Fruit fly (Drosophila melanogaster) whole organism, pupa: ENCODE results near the gene Ten-a.
A peak's percentile ranks its signal among the peaks of the same experiment; 100 is the strongest.

ENCODE experiments used
- CG10348 ChIP-seq: fragments of 200-800 bp; sonication (Bioruptor generic); IDR thresholded peaks from 2 replicates; pipeline ENCODE4 v1.3.6; 2022; ENCODE audit warnings: missing biosample characterization, missing genetic modification characterization
- CG12605 ChIP-seq: fragments of 200-800 bp; sonication (Bioruptor generic); IDR thresholded peaks from 2 replicates; pipeline ENCODE4 v1.3.6; 2022; ENCODE audit warnings: missing biosample characterization, missing genetic modification characterization
- CG13204 ChIP-seq: fragments of 200-800 bp; sonication (Bioruptor generic); optimal IDR thresholded peaks from 2 replicates; lab custom pipeline; 2018; ENCODE audit warnings: missing biosample characterization, mild to moderate bottlenecking, missing genetic modification characterization, moderate library complexity
- CG14655 ChIP-seq: fragments of 200-800 bp; sonication (Bioruptor generic); optimal IDR thresholded peaks from 3 replicates; lab custom pipeline; 2017; ENCODE audit warnings: mild to moderate bottlenecking, missing biosample characterization, missing genetic modification reagents, missing genetic modification characterization
- CG15710 ChIP-seq: fragments of 200-800 bp; sonication (Bioruptor generic); optimal IDR thresholded peaks from 2 replicates; lab custom pipeline; 2018; ENCODE audit warnings: missing biosample characterization, mild to moderate bottlenecking, missing genetic modification characterization, moderate library complexity
- CG17806 ChIP-seq: fragments of 200-800 bp; sonication (Bioruptor generic); optimal IDR thresholded peaks from 2 replicates; lab custom pipeline; 2018; ENCODE audit warnings: missing biosample characterization, mild to moderate bottlenecking, missing genetic modification characterization, moderate library complexity
- CG32121 ChIP-seq: fragments of 200-800 bp; sonication (Bioruptor generic); IDR thresholded peaks from 2 replicates; pipeline ENCODE4 v1.3.6; 2022; ENCODE audit warnings: missing biosample characterization, missing genetic modification characterization
- CG34367 ChIP-seq: fragments of 200-800 bp; sonication (Bioruptor generic); optimal IDR thresholded peaks from 2 replicates; lab custom pipeline; 2018; ENCODE audit warnings: missing biosample characterization, mild to moderate bottlenecking, missing genetic modification characterization
- CG4496 ChIP-seq: fragments of 200-800 bp; sonication (Bioruptor generic); IDR thresholded peaks from 3 replicates; pipeline ENCODE4 v1.3.6; 2022; ENCODE audit warnings: missing biosample characterization, missing genetic modification characterization
- CG8159 ChIP-seq: fragments of 200-800 bp; sonication (Bioruptor generic); optimal IDR thresholded peaks from 3 replicates; lab custom pipeline; 2018; ENCODE audit warnings: missing biosample characterization, mild to moderate bottlenecking, missing genetic modification characterization, moderate library complexity
- CG8301 ChIP-seq: fragments of 200-800 bp; sonication (Bioruptor generic); optimal IDR thresholded peaks from 2 replicates; lab custom pipeline; 2018; ENCODE audit warnings: missing biosample characterization, mild to moderate bottlenecking, missing genetic modification characterization
- CG9948 ChIP-seq: fragments of 200-800 bp; sonication (Bioruptor generic); optimal IDR thresholded peaks from 2 replicates; lab custom pipeline; 2018; ENCODE audit warnings: missing biosample characterization, mild to moderate bottlenecking, missing genetic modification characterization, moderate library complexity
- D1 ChIP-seq: fragments of 200-800 bp; sonication (Bioruptor generic); optimal IDR thresholded peaks from 2 replicates; lab custom pipeline; 2018; ENCODE audit warnings: missing biosample characterization, mild to moderate bottlenecking, missing genetic modification characterization, moderate library complexity
- EcR ChIP-seq: fragments of 200-800 bp; sonication (Bioruptor generic); optimal IDR thresholded peaks from 3 replicates; lab custom pipeline; 2019; ENCODE audit warnings: missing biosample characterization, missing genetic modification characterization, mild to moderate bottlenecking, moderate library complexity, missing genetic modification reagents
- Ets98B ChIP-seq: fragments of 200-800 bp; sonication (Bioruptor generic); IDR thresholded peaks from 2 replicates; pipeline ENCODE4 v1.3.6; 2022; ENCODE audit warnings: missing biosample characterization, missing genetic modification characterization
- Pif1A ChIP-seq: fragments of 200-800 bp; sonication (Bioruptor generic); optimal IDR thresholded peaks from 3 replicates; lab custom pipeline; 2016; ENCODE audit warnings: missing biosample characterization, missing genetic modification characterization
- Pif1B ChIP-seq: fragments of 200-800 bp; sonication (Bioruptor generic); optimal IDR thresholded peaks from 3 replicates; lab custom pipeline; 2016; ENCODE audit warnings: missing biosample characterization, missing genetic modification characterization
- Snoo ChIP-seq: fragments of 200-800 bp; sonication (Bioruptor generic); optimal IDR thresholded peaks from 3 replicates; lab custom pipeline; 2017; ENCODE audit warnings: missing biosample characterization, mild to moderate bottlenecking, missing genetic modification characterization, inconsistent platforms
- fd96Ca ChIP-seq: fragments of 200-800 bp; sonication (Bioruptor generic); IDR thresholded peaks from 3 replicates; pipeline ENCODE4 v1.3.6; 2022; ENCODE audit warnings: missing biosample characterization, missing genetic modification characterization
- gl ChIP-seq: fragments of 200-800 bp; sonication (Bioruptor generic); optimal IDR thresholded peaks from 2 replicates; lab custom pipeline; 2018; ENCODE audit warnings: missing biosample characterization, mild to moderate bottlenecking, missing genetic modification characterization
- rn ChIP-seq: fragments of 200-800 bp; sonication (Bioruptor generic); IDR thresholded peaks from 2 replicates; pipeline ENCODE4 v1.3.6; 2022; ENCODE audit warnings: missing biosample characterization, missing genetic modification characterization

Ten-a gene

DNA sequence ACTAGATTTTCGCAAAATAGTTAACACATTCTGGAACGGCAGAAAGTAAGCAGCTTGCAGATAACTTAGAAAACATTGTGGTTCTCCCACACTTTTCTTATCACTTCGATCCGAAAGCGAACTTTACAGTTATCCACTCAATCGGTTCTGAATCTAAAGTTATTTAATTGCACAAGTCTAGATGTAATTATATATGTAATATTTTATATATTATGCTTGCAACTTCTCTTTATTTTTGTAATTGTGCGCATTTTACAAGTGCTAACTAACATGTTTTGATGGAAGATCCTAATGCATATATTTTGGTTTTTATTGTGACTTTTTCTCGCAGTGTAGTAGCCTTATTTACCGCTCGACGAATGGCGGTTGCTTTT is 39.1 kb upstream of the Ten-a start:
- TF ChIP-seq CG17806 (tag; lab: Kevin White, UChicago): peak; percentile 9
- no peak for TF ChIP-seq CG10348 (GFP tag; lab: Robert Waterston, UW)
- peak; percentile 61 for TF ChIP-seq CG9948 (tag; lab: Kevin White, UChicago)
- peak; percentile 38 for TF ChIP-seq CG13204 (GFP tag; lab: Kevin White, UChicago)
- peak; percentile 55 for TF ChIP-seq CG15710 (tag; lab: Kevin White, UChicago)
- TF ChIP-seq CG4496 (GFP tag; lab: Robert Waterston, UW): peak; percentile 76
- TF ChIP-seq fd96Ca (GFP tag; lab: Robert Waterston, UW): no peak
- peak; percentile 83 for TF ChIP-seq CG8159 (tag; lab: Kevin White, UChicago)
- peak; percentile 57 for TF ChIP-seq CG8301 (tag; lab: Kevin White, UChicago)
- TF ChIP-seq CG34367: peak; percentile 43
- TF ChIP-seq CG32121: no peak
- peak; percentile 2 for TF ChIP-seq D1 (tag; lab: Kevin White, UChicago)
- TF ChIP-seq CG14655: peak; percentile 84
- TF ChIP-seq Snoo (tag; lab: Kevin White, UChicago): peak; percentile 67
- TF ChIP-seq rn (GFP tag; lab: Robert Waterston, UW): no peak
- no peak for TF ChIP-seq CG12605
- no peak for TF ChIP-seq Pif1B (GFP tag; lab: Kevin White, UChicago)
- peak; percentile 22; the same call in 1 of the 2 replicates for TF ChIP-seq Ets98B (GFP tag; lab: Robert Waterston, UW)
- TF ChIP-seq Pif1A (GFP tag; lab: Kevin White, UChicago): no peak
- no peak for TF ChIP-seq gl (tag; lab: Kevin White, UChicago)
- TF ChIP-seq EcR (GFP tag; lab: Kevin White, UChicago): no peak
- TF ChIP-seq, all 21 proteins: peak for 12

DNA sequence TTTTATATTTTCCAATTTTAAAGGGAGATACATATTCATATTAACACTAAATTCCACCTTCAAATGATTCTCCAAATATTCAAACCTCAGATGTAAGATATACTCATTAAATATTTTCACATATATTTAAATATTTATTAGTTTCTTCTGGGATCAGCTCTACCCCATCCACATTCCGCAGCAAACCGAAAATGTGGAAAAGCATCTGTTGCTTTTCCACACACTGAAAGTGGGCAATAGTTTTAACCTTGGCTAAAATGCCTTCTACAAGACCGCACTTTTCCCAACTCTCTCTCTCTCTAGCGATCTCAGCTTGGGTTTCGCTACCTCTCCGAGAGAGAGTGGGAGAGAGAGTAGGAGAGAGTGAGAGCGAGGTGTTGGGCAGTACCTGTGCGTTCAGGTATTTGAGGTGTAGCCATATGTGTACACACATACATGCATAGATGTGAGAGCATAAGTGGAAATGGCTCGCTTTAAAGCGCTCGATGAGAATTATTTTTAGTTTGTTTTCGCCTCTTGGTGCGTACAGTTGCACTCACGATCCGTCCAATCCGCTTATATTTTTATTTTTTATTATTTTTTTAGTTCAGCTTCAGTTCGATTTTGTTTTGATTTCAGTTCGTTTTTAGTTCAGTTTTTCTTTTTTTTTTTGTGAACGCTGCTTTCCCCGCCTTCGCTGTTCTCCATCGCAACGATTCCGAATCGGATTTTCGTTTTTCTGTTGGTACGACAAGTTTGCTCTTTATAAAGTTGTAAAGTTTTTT is 36.6 kb upstream of the Ten-a start, which contains the start of gene CG1806:
TSS of gene CG1806 (plus strand) at position 499 of the 764 bp plus-strand sequence.
- peak; percentile 73 for TF ChIP-seq CG4496 (GFP tag; lab: Robert Waterston, UW)
- peak; percentile 34 for TF ChIP-seq CG8159 (tag; lab: Kevin White, UChicago)
- TF ChIP-seq CG34367: peak; percentile 41
- peak; percentile 22 for TF ChIP-seq EcR (GFP tag; lab: Kevin White, UChicago)
- peak; percentile 62 for TF ChIP-seq CG12605
- 0 out of 2 replicates have a peak, but pooled peaks have one; percentile 19 for TF ChIP-seq rn (GFP tag; lab: Robert Waterston, UW)
- TF ChIP-seq CG15710 (tag; lab: Kevin White, UChicago): peak; percentile 32
- TF ChIP-seq D1 (tag; lab: Kevin White, UChicago): no peak
- peak; percentile 11 for TF ChIP-seq CG17806 (tag; lab: Kevin White, UChicago)
- TF ChIP-seq CG9948 (tag; lab: Kevin White, UChicago): no peak
- TF ChIP-seq fd96Ca (GFP tag; lab: Robert Waterston, UW): peak; percentile 69; the same call in 2 of the 3 replicates
- TF ChIP-seq CG8301 (tag; lab: Kevin White, UChicago): no peak
- no peak for TF ChIP-seq Snoo (tag; lab: Kevin White, UChicago)
- no peak for TF ChIP-seq CG10348 (GFP tag; lab: Robert Waterston, UW)
- peak; percentile 36 for TF ChIP-seq CG13204 (GFP tag; lab: Kevin White, UChicago)
- TF ChIP-seq Ets98B (GFP tag; lab: Robert Waterston, UW): peak; percentile 62
- TF ChIP-seq Pif1B (GFP tag; lab: Kevin White, UChicago): peak; percentile 64
- TF ChIP-seq Pif1A (GFP tag; lab: Kevin White, UChicago): peak; percentile 64
- peak; percentile 60; the same call in 1 of the 2 replicates for TF ChIP-seq CG32121
- TF ChIP-seq gl (tag; lab: Kevin White, UChicago): peak; percentile 39
- TF ChIP-seq CG14655: peak; percentile 45

DNA sequence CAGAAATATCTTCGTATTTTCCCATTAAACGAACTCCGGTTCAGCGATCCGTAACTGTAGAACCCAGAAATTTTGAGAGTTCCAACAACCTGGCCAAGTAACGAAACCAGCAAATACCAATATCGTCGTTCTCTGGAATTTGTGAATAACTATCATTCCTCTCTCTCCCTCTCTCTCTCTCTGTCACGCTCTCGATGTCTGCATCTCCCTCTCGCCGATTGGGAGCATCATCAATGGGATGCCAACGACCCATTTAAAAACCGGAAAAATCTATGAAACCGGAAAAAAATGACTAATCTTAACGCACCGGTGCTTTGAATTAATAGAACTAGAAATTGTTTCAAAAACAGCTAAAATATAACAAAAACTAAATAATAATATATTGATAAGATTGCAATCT is 35.9 kb upstream of the Ten-a start:
- no peak for TF ChIP-seq CG17806 (tag; lab: Kevin White, UChicago)
- TF ChIP-seq CG8301 (tag; lab: Kevin White, UChicago): no peak
- TF ChIP-seq fd96Ca (GFP tag; lab: Robert Waterston, UW): no peak
- TF ChIP-seq EcR (GFP tag; lab: Kevin White, UChicago): peak; percentile 91
- no peak for TF ChIP-seq CG32121

DNA sequence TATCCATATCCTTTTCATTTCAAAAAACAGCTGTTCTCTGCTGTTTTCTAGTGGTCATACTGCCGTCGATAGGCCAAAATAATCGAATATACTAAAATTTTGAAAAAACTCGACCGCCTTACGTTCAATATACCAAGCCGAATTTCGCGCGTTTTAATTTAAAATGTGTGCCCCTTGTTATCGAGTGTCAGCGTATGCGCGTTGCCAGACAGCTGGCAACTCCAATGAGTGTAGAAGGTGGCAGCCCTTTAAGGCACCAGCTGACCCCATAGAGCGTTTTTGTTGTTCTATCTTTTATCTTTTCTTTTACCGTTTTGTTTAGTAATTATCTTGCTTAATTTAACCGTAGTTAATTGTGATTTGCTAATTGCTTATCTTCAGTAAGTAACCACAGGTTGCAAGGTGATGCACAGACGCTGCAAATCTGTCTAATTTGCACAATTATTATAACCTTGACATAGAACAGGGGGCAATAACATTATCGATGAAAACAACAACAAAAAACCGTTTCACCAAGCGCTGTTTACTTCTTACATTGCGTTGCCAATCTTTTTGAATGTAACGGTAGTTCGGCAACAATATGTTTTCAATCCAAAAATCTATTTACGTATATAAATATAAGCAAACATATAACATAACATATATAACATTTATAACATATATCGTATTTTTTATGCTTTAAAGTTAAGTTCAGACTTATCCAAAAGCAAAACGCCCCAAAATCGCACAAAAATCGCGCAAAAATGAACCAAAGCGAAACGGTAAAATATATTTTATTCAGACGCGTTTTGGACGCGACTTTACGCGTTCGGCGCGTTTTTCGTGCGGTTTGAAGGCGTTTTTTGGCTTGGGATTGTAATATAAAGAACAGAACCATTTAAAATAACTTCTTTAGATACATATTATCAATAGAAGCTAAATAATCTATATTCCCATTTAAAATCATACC is 31.1 kb upstream of the Ten-a start, which contains the start of the genes CG1492 and regucalcin:
TSS of gene CG1492 (minus strand) at position 63 of the 949 bp plus-strand sequence.
TSS of gene regucalcin (plus strand) at position 229 of the 949 bp plus-strand sequence.
- TF ChIP-seq CG34367 (no peak), EcR (GFP tag; lab: Kevin White, UChicago) (peak; percentile 98)

DNA sequence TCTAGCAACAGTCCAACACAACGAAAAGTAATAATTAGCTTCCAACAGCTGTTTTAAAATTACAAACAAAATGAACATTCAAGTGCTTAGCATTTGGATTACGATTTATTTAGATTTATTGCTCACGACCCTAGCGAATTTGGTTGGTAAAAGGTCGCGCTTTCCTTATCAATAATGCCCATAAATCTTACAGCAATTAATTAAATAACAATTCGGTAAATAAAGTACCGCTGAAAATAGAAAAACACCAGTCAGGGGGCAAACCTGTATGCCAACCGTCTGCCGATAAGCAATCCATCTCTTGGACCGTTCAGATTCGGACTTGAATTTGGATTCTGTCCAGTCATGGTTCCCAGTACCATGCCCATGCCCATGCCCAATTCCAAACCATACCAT is 30.4 kb upstream of the Ten-a start:
- TF ChIP-seq CG17806 (tag; lab: Kevin White, UChicago) (no peak), rn (GFP tag; lab: Robert Waterston, UW) (no peak), Pif1B (GFP tag; lab: Kevin White, UChicago) (no peak), CG13204 (GFP tag; lab: Kevin White, UChicago) (no peak), Snoo (tag; lab: Kevin White, UChicago) (no peak), D1 (tag; lab: Kevin White, UChicago) (no peak), CG8159 (tag; lab: Kevin White, UChicago) (no peak), CG14655 (no peak), CG34367 (no peak), CG12605 (no peak), CG8301 (tag; lab: Kevin White, UChicago) (no peak), Ets98B (GFP tag; lab: Robert Waterston, UW) (no peak)
